Fruit fly (Drosophila melanogaster): ENCODE data around the gene pum.

The pum gene

dm6 chr3R:9140165-9140564 lies 97.3 kb downstream of the pum start (continued):
- TF ChIP-seq Dek (tag; optimal IDR thresholded peaks at IDR 0.05) (no peak), B-H2 (GFP tag; optimal IDR thresholded peaks at IDR 0.05) (no peak), ase (GFP tag; IDR thresholded peaks at IDR 0.05) (no peak), bsh (GFP tag; optimal IDR thresholded peaks at IDR 0.05) (no peak), CG8478 (optimal IDR thresholded peaks at IDR 0.05) (no peak), gsb-n (tag; optimal IDR thresholded peaks at IDR 0.05) (no peak), cg (GFP tag; optimal IDR thresholded peaks at IDR 0.05) (no peak), HLH54F (GFP tag; optimal IDR thresholded peaks at IDR 0.05) (no peak), CG2199 (GFP tag; IDR thresholded peaks at IDR 0.05) (no peak), ranshi (GFP tag; IDR thresholded peaks at IDR 0.05) (no peak), vvl (GFP tag; IDR thresholded peaks at IDR 0.05) (peak; percentile 68; the same call in 1 of the 2 replicates), esg (GFP tag; conservative IDR thresholded peaks at IDR 0.05) (no peak), CG3847 (GFP tag; IDR thresholded peaks at IDR 0.05) (no peak), chinmo (GFP tag; IDR thresholded peaks at IDR 0.05; ENCODE audit: partially characterized antibody) (peak; percentile 57; the same call in 1 of the 4 replicates), CG4730 (GFP tag; IDR thresholded peaks at IDR 0.05) (no peak)

- TF ChIP-seq chinmo (GFP tag; IDR thresholded peaks at IDR 0.05; ENCODE audit: partially characterized antibody) (peak; percentile 53; the same call in 1 of the 4 replicates), CG12769 (tag; optimal IDR thresholded peaks at IDR 0.05) (peak; percentile 36), CG6683 (GFP tag; optimal IDR thresholded peaks at IDR 0.05) (no peak), gcm2 (GFP tag; optimal IDR thresholded peaks at IDR 0.05) (no peak), eyg (GFP tag; optimal IDR thresholded peaks at IDR 0.05) (no peak), Hmx (GFP tag; optimal IDR thresholded peaks at IDR 0.05) (no peak), MTF-1 (GFP tag; optimal IDR thresholded peaks at IDR 0.05; ENCODE audit: borderline replicate concordance) (no peak), abd-A (tag; optimal IDR thresholded peaks at IDR 0.05) (peak; percentile 26), gsb (GFP tag; IDR thresholded peaks at IDR 0.05) (no peak), oc (tag; optimal IDR thresholded peaks at IDR 0.05) (no peak), hbn (GFP tag; IDR thresholded peaks at IDR 0.05; ENCODE audit: partially characterized antibody) (no peak), Hsf (GFP tag; optimal IDR thresholded peaks at IDR 0.05) (no peak), lab (GFP tag; optimal IDR thresholded peaks at IDR 0.05) (no peak), CG10267 (tag; optimal IDR thresholded peaks at IDR 0.05) (no peak), tio (GFP tag; optimal IDR thresholded peaks at IDR 0.05) (no peak), gsb-n (tag; optimal IDR thresholded peaks at IDR 0.05) (no peak), pros (GFP tag; optimal IDR thresholded peaks at IDR 0.05) (peak; percentile 13), Nf-YC (tag; optimal IDR thresholded peaks at IDR 0.05) (no peak), Fer2 (tag; optimal IDR thresholded peaks at IDR 0.05) (no peak), CG12744 (GFP tag; optimal IDR thresholded peaks at IDR 0.05) (no peak), sd (tag; optimal IDR thresholded peaks at IDR 0.05) (peak; percentile 11), kni (GFP tag; optimal IDR thresholded peaks at IDR 0.05) (peak; percentile 72), Atf3 (GFP tag; optimal IDR thresholded peaks at IDR 0.05) (no peak), CG15269 (tag; optimal IDR thresholded peaks at IDR 0.05) (peak; percentile 6), Stat92E (GFP tag; optimal IDR thresholded peaks at IDR 0.05) (no peak), CG32772 (GFP tag; IDR thresholded peaks at IDR 0.05) (no peak), seq (GFP tag; IDR thresholded peaks at IDR 0.05) (no peak), vvl (GFP tag; IDR thresholded peaks at IDR 0.05) (0 out of 2 replicates have a peak, but pooled peaks have one; percentile 21), Awh (GFP tag; IDR thresholded peaks at IDR 0.05) (0 out of 2 replicates have a peak, but pooled peaks have one; percentile 48), crc (GFP tag; optimal IDR thresholded peaks at IDR 0.05) (no peak), CG15011 (GFP tag; optimal IDR thresholded peaks at IDR 0.05) (no peak), CG7357 (GFP tag; IDR thresholded peaks at IDR 0.05) (no peak), her (GFP tag; optimal IDR thresholded peaks at IDR 0.05) (no peak), sqz (GFP tag; optimal IDR thresholded peaks at IDR 0.05) (no peak), Lpt (GFP tag; optimal IDR thresholded peaks at IDR 0.05) (no peak), CG34376 (GFP tag; optimal IDR thresholded peaks at IDR 0.05) (no peak)
These were observed 99.2 kb downstream of the pum start for dm6 chr3R:9138234-9138633.
